Fruit fly (Drosophila melanogaster) S2 (cell line): ENCODE data around the gene CG34011.

Experiments
- CG8478 ChIP-seq: fragments of >200 bp; optimal IDR thresholded peaks from 2 replicates; lab custom pipeline; 2018
- CTCF ChIP-seq, 2 experiments: fragments of >200 bp; optimal IDR thresholded peaks; 2 replicates each; lab custom pipeline; 2018

dm6 chr2L:5706074-5706473 is 10.4 kb upstream of the CG34011 start, which contains the start of gene CG7236:
- TF ChIP-seq CTCF (optimal IDR thresholded peaks at IDR 0.05; lab: Kevin White, UChicago) (no peak), CG8478 (lab: Kevin White, UChicago) (no peak)
